Fruit fly (Drosophila melanogaster): ENCODE measurements around the gene Acam.

- TF ChIP-seq cic (GFP tag; optimal IDR thresholded peaks at IDR 0.05) (no peak), CG5204 (GFP tag; optimal IDR thresholded peaks at IDR 0.05) (no peak), CG1620 (GFP tag; optimal IDR thresholded peaks at IDR 0.05) (no peak), CG7101 (tag; optimal IDR thresholded peaks at IDR 0.05) (no peak)
These were observed 915 bp upstream of the Acam start, which contains the start of gene CG5024 for dm6 chr3R:25810796-25811195.
